Worm (Caenorhabditis elegans) whole organism, L4/young adult: ENCODE results near the gene mxl-3.

Experiments
- W03F9.2 ChIP-seq: fragments of 150-350 bp; optimal IDR thresholded peaks from 2 replicates; lab custom pipeline; 2014; ENCODE audit warnings: missing biosample characterization, missing genetic modification characterization
- dao-5 ChIP-seq: sonication (generic microtip); optimal IDR thresholded peaks from 2 replicates; lab custom pipeline; 2016; ENCODE audit warnings: missing genotype, missing genetic modification characterization, moderate library complexity, missing compliant biosample characterization
- him-1 ChIP-seq: sonication (generic microtip); optimal IDR thresholded peaks from 2 replicates; lab custom pipeline; 2016; ENCODE audit warnings: missing genotype, missing genetic modification reagents, missing genetic modification characterization, missing compliant biosample characterization

- TF ChIP-seq dao-5 (tag; lab: Kevin White, UChicago) (no peak), him-1 (tag; lab: Kevin White, UChicago) (no peak), W03F9.2 (tag; lab: Kevin White, UChicago) (no peak)
Measured at ce11 chrX:13315093-13315492, 35.5 kb downstream of the mxl-3 start.
